Worm (Caenorhabditis elegans): ENCODE results near the gene cht-4.

The cht-4 gene

ce11 chrIII:1641163-1641562 lies 16.1 kb downstream of the cht-4 start, which contains the start of gene Y22D7AL.3:
Gene Y22D7AL.3, plus strand, starts transcription at chrIII:1641463.
- TF ChIP-seq ama-1 (optimal IDR thresholded peaks at IDR 0.05) (no peak), peb-1 (tag; optimal IDR thresholded peaks at IDR 0.05) (no peak), C34F6.9 (tag; optimal IDR thresholded peaks at IDR 0.05) (no peak), alr-1 (tag; optimal IDR thresholded peaks at IDR 0.05) (no peak), ztf-1 (GFP tag; conservative IDR thresholded peaks at IDR 0.05) (no peak), nhr-23 (tag; optimal IDR thresholded peaks at IDR 0.05) (no peak), sma-3 (GFP tag; optimal IDR thresholded peaks at IDR 0.05) (no peak), zag-1 (tag; optimal IDR thresholded peaks at IDR 0.05) (no peak), lsy-2 (tag; optimal IDR thresholded peaks at IDR 0.05) (no peak), unc-39 (tag; optimal IDR thresholded peaks at IDR 0.05) (no peak), crh-2 (tag; optimal IDR thresholded peaks at IDR 0.05) (no peak), ceh-82 (tag; optimal IDR thresholded peaks at IDR 0.05) (no peak), nhr-10 (tag; optimal IDR thresholded peaks at IDR 0.05) (no peak), nhr-6 (tag; optimal IDR thresholded peaks at IDR 0.05) (no peak), blmp-1 (tag; optimal IDR thresholded peaks at IDR 0.05; ENCODE audit: insufficient read depth) (no peak)

ce11 chrIII:1638345-1638744 lies 18.9 kb downstream of the cht-4 start:
- no peak for TF ChIP-seq nhr-12 (tag; optimal IDR thresholded peaks at IDR 0.05)
- TF ChIP-seq lin-39 (tag; optimal IDR thresholded peaks at IDR 0.05), result no peak
- TF ChIP-seq nhr-6 (tag; optimal IDR thresholded peaks at IDR 0.05), result no peak
- TF ChIP-seq nhr-237 (tag; optimal IDR thresholded peaks at IDR 0.05), result no peak
- no peak for TF ChIP-seq nhr-129 (tag; optimal IDR thresholded peaks at IDR 0.05)
- TF ChIP-seq ama-1 (optimal IDR thresholded peaks at IDR 0.05), result no peak
- TF ChIP-seq unc-62 (GFP tag; optimal IDR thresholded peaks at IDR 0.05), result no peak
- TF ChIP-seq nhr-10 (tag; optimal IDR thresholded peaks at IDR 0.05), result no peak
- no peak for TF ChIP-seq crh-2 (tag; optimal IDR thresholded peaks at IDR 0.05)
- no peak for TF ChIP-seq nhr-25 (tag; optimal IDR thresholded peaks at IDR 0.05)
- no peak for TF ChIP-seq gmeb-1 (tag; optimal IDR thresholded peaks at IDR 0.05)
- TF ChIP-seq snpc-4 (tag; optimal IDR thresholded peaks at IDR 0.05), result no peak
- TF ChIP-seq unc-39 (tag; optimal IDR thresholded peaks at IDR 0.05), result no peak
- TF ChIP-seq zag-1 (tag; optimal IDR thresholded peaks at IDR 0.05), result no peak
- TF ChIP-seq elt-3 (tag; optimal IDR thresholded peaks at IDR 0.05), result no peak
- TF ChIP-seq ztf-4 (tag; optimal IDR thresholded peaks at IDR 0.05), result no peak
- no peak for TF ChIP-seq ZK546.5 (tag; optimal IDR thresholded peaks at IDR 0.05)
- no peak for TF ChIP-seq blmp-1 (tag; optimal IDR thresholded peaks at IDR 0.05; ENCODE audit: insufficient read depth)

- TF ChIP-seq lin-11 (tag; optimal IDR thresholded peaks at IDR 0.05), result no peak
Measured at ce11 chrIII:1634270-1634669, 23.0 kb downstream of the cht-4 start, which contains the start of gene Y22D7AL.11. Gene Y22D7AL.11, minus strand, starts transcription at chrIII:1634370.

ce11 chrIII:1626524-1626923 lies 30.8 kb downstream of the cht-4 start, which contains the start of gene Y22D7AL.4:
Gene Y22D7AL.4, plus strand, starts transcription at chrIII:1626632.
- no peak for TF ChIP-seq Y55F3AM.14 (GFP tag; optimal IDR thresholded peaks at IDR 0.05)
- TF ChIP-seq C34F6.9 (tag; optimal IDR thresholded peaks at IDR 0.05), result no peak
- no peak for TF ChIP-seq mdl-1 (tag; optimal IDR thresholded peaks at IDR 0.05)
- no peak for TF ChIP-seq F13H6.1 (tag; optimal IDR thresholded peaks at IDR 0.05)
- no peak for TF ChIP-seq aly-2 (tag; optimal IDR thresholded peaks at IDR 0.05)
- TF ChIP-seq lin-39 (tag; optimal IDR thresholded peaks at IDR 0.05), result no peak
- no peak for TF ChIP-seq elt-3 (tag; optimal IDR thresholded peaks at IDR 0.05)
- TF ChIP-seq unc-39 (tag; optimal IDR thresholded peaks at IDR 0.05), result no peak
- no peak for TF ChIP-seq lin-13 (GFP tag; optimal IDR thresholded peaks at IDR 0.05)
- no peak for TF ChIP-seq sma-9 (GFP tag; optimal IDR thresholded peaks at IDR 0.05)
- TF ChIP-seq sma-9 (tag; optimal IDR thresholded peaks at IDR 0.05), result no peak
- TF ChIP-seq crh-2 (tag; optimal IDR thresholded peaks at IDR 0.05), result no peak
- no peak for TF ChIP-seq nhr-10 (tag; optimal IDR thresholded peaks at IDR 0.05)
- no peak for TF ChIP-seq unc-62 (GFP tag; optimal IDR thresholded peaks at IDR 0.05)
- TF ChIP-seq mbf-1 (tag; optimal IDR thresholded peaks at IDR 0.05), result no peak
- no peak for TF ChIP-seq nhr-129 (tag; optimal IDR thresholded peaks at IDR 0.05)
- no peak for TF ChIP-seq egl-27 (tag; optimal IDR thresholded peaks at IDR 0.05)
- TF ChIP-seq ama-1 (optimal IDR thresholded peaks at IDR 0.05), result no peak
- TF ChIP-seq blmp-1 (tag; optimal IDR thresholded peaks at IDR 0.05; ENCODE audit: insufficient read depth), result no peak
- no peak for TF ChIP-seq elt-1 (tag; optimal IDR thresholded peaks at IDR 0.05)
